Worm (Caenorhabditis elegans): ENCODE results near the gene ret-1.
A peak's percentile ranks its signal among the peaks of the same experiment; 100 is the strongest.

The ret-1 gene

DNA sequence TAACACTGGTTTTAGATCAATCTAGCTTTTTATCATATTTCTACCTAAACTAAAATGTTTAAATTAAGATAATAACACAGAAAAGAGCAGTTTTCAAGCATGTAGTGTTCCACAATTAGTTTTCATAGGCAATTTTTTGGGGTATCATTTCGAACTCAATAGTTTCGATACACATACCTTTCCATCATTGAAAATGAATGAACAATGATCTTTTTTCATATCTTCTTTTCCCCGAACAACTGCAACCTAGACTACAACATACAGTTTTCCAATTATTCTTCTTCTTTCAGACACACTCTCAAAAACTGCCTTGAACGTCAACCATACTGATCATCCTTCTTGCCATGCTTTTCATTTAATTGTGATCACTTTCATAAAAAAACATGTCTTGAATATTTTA lies 23.1 kb downstream of the ret-1 start, which contains the start of gene W06A7.4:
W06A7.4 (plus strand) TSS at position 301 of the 400 bp plus-strand sequence.
- TF ChIP-seq hpl-2 (GFP tag; optimal IDR thresholded peaks at IDR 0.05) (no peak), mab-9 (GFP tag; IDR thresholded peaks at IDR 0.05) (no peak), blmp-1 (tag; optimal IDR thresholded peaks at IDR 0.05) (no peak), nhr-84 (tag; optimal IDR thresholded peaks at IDR 0.05) (no peak), ceh-63 (GFP tag; optimal IDR thresholded peaks at IDR 0.05) (no peak), lin-13 (GFP tag; optimal IDR thresholded peaks at IDR 0.05) (no peak), lin-35 (GFP tag; optimal IDR thresholded peaks at IDR 0.05) (no peak), irx-1 (tag; optimal IDR thresholded peaks at IDR 0.05) (no peak)

- no peak for TF ChIP-seq jun-1 (tag; optimal IDR thresholded peaks at IDR 0.05)
- no peak for TF ChIP-seq mep-1 (tag; optimal IDR thresholded peaks at IDR 0.05)
These were observed 25.7 kb downstream of the ret-1 start, which contains the start of gene W06A7.2 for ce11 chrV:14821553-14821952. Gene W06A7.2 (plus strand): TSS chrV:14821853.

ce11 chrV:14820314-14820713 lies 26.9 kb downstream of the ret-1 start:
- TF ChIP-seq unc-98 (GFP tag; IDR thresholded peaks at IDR 0.05), result no peak
- TF ChIP-seq fkh-8 (tag; optimal IDR thresholded peaks at IDR 0.05), result no peak
- peak; percentile 13 for TF ChIP-seq snu-23 (GFP tag; optimal IDR thresholded peaks at IDR 0.05)
- peak; percentile 53 for TF ChIP-seq rnt-1 (tag; optimal IDR thresholded peaks at IDR 0.05)
- no peak for TF ChIP-seq pax-3 (tag; optimal IDR thresholded peaks at IDR 0.05)
- TF ChIP-seq nhr-19 (GFP tag; conservative IDR thresholded peaks at IDR 0.05), result 0 out of 2 replicates have a peak, but pooled peaks have one; percentile 7
- no peak for TF ChIP-seq lin-39 (tag; optimal IDR thresholded peaks at IDR 0.05)
- no peak for TF ChIP-seq sup-37 (GFP tag; optimal IDR thresholded peaks at IDR 0.05)
- TF ChIP-seq lin-14 (GFP tag; optimal IDR thresholded peaks at IDR 0.05), result peak; percentile 76
- TF ChIP-seq lsy-2 (tag; optimal IDR thresholded peaks at IDR 0.05), result peak in 1 of 2 experiments; percentile 39
- TF ChIP-seq irx-1 (tag; optimal IDR thresholded peaks at IDR 0.05), result no peak

- TF ChIP-seq irx-1 (tag; optimal IDR thresholded peaks at IDR 0.05) (no peak), zip-4 (GFP tag; optimal IDR thresholded peaks at IDR 0.05) (no peak), aha-1 (tag; optimal IDR thresholded peaks at IDR 0.05) (no peak), pax-3 (tag; optimal IDR thresholded peaks at IDR 0.05) (no peak), C04F5.9 (tag; optimal IDR thresholded peaks at IDR 0.05) (no peak), tlp-1 (tag; optimal IDR thresholded peaks at IDR 0.05) (no peak), ama-1 (optimal IDR thresholded peaks at IDR 0.05) (no peak), efl-1 (optimal IDR thresholded peaks at IDR 0.05) (no peak), efl-1 (GFP tag; optimal IDR thresholded peaks at IDR 0.05 in 1 of 2) (no peak), nhr-28 (tag; optimal IDR thresholded peaks at IDR 0.05) (no peak), unc-98 (GFP tag; IDR thresholded peaks at IDR 0.05) (no peak), mep-1 (tag; optimal IDR thresholded peaks at IDR 0.05) (no peak), ceh-8 (GFP tag; optimal IDR thresholded peaks at IDR 0.05) (no peak), mab-9 (GFP tag; IDR thresholded peaks at IDR 0.05) (no peak)
These were observed 31.7 kb downstream of the ret-1 start, which contains the start of gene rin-1 for ce11 chrV:14815500-14815899. Gene rin-1 (minus strand): TSS chrV:14815600.

DNA sequence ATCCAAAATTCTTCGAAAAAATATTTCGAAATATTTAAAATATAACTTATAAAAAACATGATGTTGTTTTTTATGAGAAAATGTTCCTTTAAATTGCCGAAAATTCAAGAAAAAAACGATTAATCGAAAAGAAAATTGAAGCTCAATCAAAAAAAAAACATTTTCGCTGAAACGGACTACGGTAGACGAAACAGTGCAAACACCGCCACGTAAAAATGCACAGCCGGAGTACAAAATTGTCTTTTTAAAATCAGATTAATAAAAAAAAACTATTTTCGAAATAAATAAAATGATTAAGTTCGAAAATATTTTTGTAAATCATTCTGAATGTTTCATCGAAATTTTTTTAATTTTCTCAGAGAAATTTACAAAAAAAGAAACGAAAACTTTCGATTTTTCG lies 33.6 kb downstream of the ret-1 start:
- TF ChIP-seq lsy-2 (tag; optimal IDR thresholded peaks at IDR 0.05) (peak; percentile 56 to 79), ceh-90 (tag; optimal IDR thresholded peaks at IDR 0.05) (no peak)

- TF ChIP-seq efl-1 (optimal IDR thresholded peaks at IDR 0.05) (no peak), efl-1 (GFP tag; optimal IDR thresholded peaks at IDR 0.05 in 1 of 2) (peak in 1 of 2 experiments; percentile 24), dsc-1 (tag; optimal IDR thresholded peaks at IDR 0.05) (no peak), ces-1 (GFP tag; optimal IDR thresholded peaks at IDR 0.05) (no peak), mep-1 (tag; optimal IDR thresholded peaks at IDR 0.05) (no peak), pag-3 (tag; optimal IDR thresholded peaks at IDR 0.05; ENCODE audit: borderline replicate concordance, insufficient read depth) (no peak), lin-14 (GFP tag; optimal IDR thresholded peaks at IDR 0.05) (peak; percentile 12), grh-1 (GFP tag; IDR thresholded peaks at IDR 0.05) (no peak), nhr-85 (tag) (peak; percentile 72), fkh-10 (GFP tag; optimal IDR thresholded peaks at IDR 0.05) (no peak), tbx-2 (tag; optimal IDR thresholded peaks at IDR 0.05) (no peak), pqm-1 (tag; optimal IDR thresholded peaks at IDR 0.05) (no peak), blmp-1 (tag; optimal IDR thresholded peaks at IDR 0.05) (peak; percentile 52), jun-1 (tag; optimal IDR thresholded peaks at IDR 0.05) (no peak), egl-27 (tag; optimal IDR thresholded peaks at IDR 0.05) (no peak), nhr-19 (GFP tag; conservative IDR thresholded peaks at IDR 0.05) (no peak), lin-35 (GFP tag; optimal IDR thresholded peaks at IDR 0.05) (no peak)
These were observed 40.9 kb downstream of the ret-1 start for ce11 chrV:14806204-14806737.
